Worm (Caenorhabditis elegans) whole organism, L2 larva: Measurements from ENCODE around the gene sre-26.

Experiments used
- alr-1 ChIP-seq: fragments of 150-350 bp; optimal IDR thresholded peaks from 2 replicates; lab custom pipeline; 2014; ENCODE audit warnings: missing biosample characterization, missing genetic modification characterization
- egl-27 ChIP-seq: sonication (generic microtip); optimal IDR thresholded peaks from 3 replicates; lab custom pipeline; 2017; ENCODE audit warnings: missing biosample characterization, missing genetic modification reagents, missing genetic modification characterization
- mdl-1 ChIP-seq, 2 experiments: fragments of 150-350 bp in 1 of 2; sonication (generic microtip) in 1 of 2; optimal IDR thresholded peaks; 2 replicates each; lab custom pipeline; 2017; ENCODE audit warnings: missing biosample characterization in 2 of 2, missing genetic modification characterization in 2 of 2
- nhr-25 ChIP-seq: fragments of 150-350 bp; sonication (generic microtip); optimal IDR thresholded peaks from 3 replicates; lab custom pipeline; 2014; ENCODE audit warnings: missing biosample characterization, missing genetic modification characterization
- unc-62 ChIP-seq: fragments of 150-350 bp; optimal IDR thresholded peaks from 2 replicates; lab custom pipeline; 2014; ENCODE audit warnings: missing biosample characterization, missing genetic modification reagents, missing genetic modification characterization
- ztf-11 ChIP-seq: sonication (generic microtip); optimal IDR thresholded peaks from 2 replicates; lab custom pipeline; 2017; ENCODE audit warnings: missing biosample characterization, missing genetic modification characterization

DNA sequence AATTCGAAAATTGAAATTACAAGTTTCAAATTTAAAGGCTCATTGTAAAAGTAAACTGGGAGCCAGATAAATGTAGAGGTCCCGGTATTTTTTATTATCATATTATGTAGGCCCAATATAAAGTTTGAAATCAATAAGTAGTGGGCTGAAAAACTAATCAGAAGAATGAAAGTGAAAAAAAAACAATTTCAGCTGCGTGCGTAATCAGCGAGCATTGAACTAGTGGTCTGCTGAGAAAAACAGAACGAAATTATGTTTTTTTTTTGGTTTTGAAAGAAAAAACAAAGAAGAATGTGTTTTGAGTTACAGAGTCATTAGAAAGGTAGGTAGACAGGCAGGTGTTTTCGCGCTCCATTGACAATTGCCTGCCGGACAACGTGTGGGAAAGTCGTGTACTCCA lies 11.7 kb downstream of the sre-26 start, which contains the start of gene sre-31:
- TF ChIP-seq egl-27 (tag; lab: Kevin White, UChicago) (no peak), unc-62 (no peak), alr-1 (tag; lab: Kevin White, UChicago) (no peak), nhr-25 (tag; lab: Kevin White, UChicago) (no peak), ztf-11 (tag; lab: Kevin White, UChicago) (no peak), mdl-1 (tag; optimal IDR thresholded peaks at IDR 0.05; lab: Kevin White, UChicago) (no peak)
